Fruit fly (Drosophila melanogaster): ENCODE measurements around the gene Pdf.

Pdf gene

DNA sequence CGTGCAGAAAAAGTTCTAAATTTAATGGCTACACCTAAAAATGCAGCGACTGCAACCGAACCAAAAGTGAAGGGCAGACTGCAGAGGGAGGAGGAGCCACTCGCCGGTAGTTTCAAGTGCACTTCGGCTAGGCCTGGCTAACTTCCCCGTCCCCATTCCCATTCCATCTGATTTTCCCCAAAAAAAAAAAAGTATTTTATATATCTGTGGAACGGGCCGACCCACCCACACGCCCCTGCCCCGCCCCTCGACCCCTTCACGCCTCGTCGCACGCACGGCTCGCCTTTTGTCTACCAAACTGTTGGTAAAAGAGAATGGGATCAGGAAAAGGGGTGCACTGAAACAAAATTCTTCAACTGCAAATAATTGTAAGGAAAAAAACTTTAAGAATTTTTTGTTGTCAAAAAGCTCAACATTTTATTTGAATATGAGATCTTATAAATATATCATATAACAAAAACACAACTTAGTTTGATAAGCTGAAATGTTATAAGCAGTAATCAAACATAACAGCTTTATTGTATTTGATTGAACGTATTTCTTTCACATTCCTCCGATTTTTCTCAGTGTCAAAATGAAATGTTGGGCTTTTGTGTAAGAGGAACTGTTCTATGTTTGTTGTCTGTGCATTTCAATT is 11.9 kb downstream of the Pdf start (continued):
- peak; percentile 53 for TF ChIP-seq lmd (GFP tag; IDR thresholded peaks at IDR 0.05)
- TF ChIP-seq sc (optimal IDR thresholded peaks at IDR 0.05) = no peak
- peak; percentile 28 for TF ChIP-seq sc (GFP tag; optimal IDR thresholded peaks at IDR 0.05)
- peak; percentile 31 for TF ChIP-seq Six4 (GFP tag; optimal IDR thresholded peaks at IDR 0.05)
- TF ChIP-seq CG18262 (tag; optimal IDR thresholded peaks at IDR 0.05) = peak; percentile 83
- TF ChIP-seq CG6654 (GFP tag; optimal IDR thresholded peaks at IDR 0.05) = peak; percentile 41
- no peak for TF ChIP-seq CG10565 (GFP tag; optimal IDR thresholded peaks at IDR 0.05)
- TF ChIP-seq TFAM (GFP tag; optimal IDR thresholded peaks at IDR 0.05) = no peak
- peak; percentile 74 for TF ChIP-seq nerfin-1 (tag; optimal IDR thresholded peaks at IDR 0.05)
- TF ChIP-seq bcd (GFP tag; optimal IDR thresholded peaks at IDR 0.05) = peak; percentile 59
- peak; percentile 19 for TF ChIP-seq CG8281 (tag; optimal IDR thresholded peaks at IDR 0.05)
- TF ChIP-seq pum (GFP tag; optimal IDR thresholded peaks at IDR 0.05) = peak; percentile 15
- TF ChIP-seq gfzf (GFP tag; optimal IDR thresholded peaks at IDR 0.05) = no peak
- TF ChIP-seq pnt (GFP tag; optimal IDR thresholded peaks at IDR 0.05) = peak; percentile 26
- no peak for TF ChIP-seq CG10274 (GFP tag; optimal IDR thresholded peaks at IDR 0.05)
- peak; percentile 40 for TF ChIP-seq CG18764 (GFP tag; optimal IDR thresholded peaks at IDR 0.05)
- TF ChIP-seq Med (GFP tag) = peak; percentile 71
- TF ChIP-seq nmo (GFP tag; optimal IDR thresholded peaks at IDR 0.05) = peak; percentile 89
- peak; percentile 70 for TF ChIP-seq Asciz (GFP tag; optimal IDR thresholded peaks at IDR 0.05)
- TF ChIP-seq Xbp1 (GFP tag; optimal IDR thresholded peaks at IDR 0.05) = peak; percentile 44
- peak; percentile 65 for TF ChIP-seq Spps (tag; optimal IDR thresholded peaks at IDR 0.05)
- TF ChIP-seq CG1602 (GFP tag; optimal IDR thresholded peaks at IDR 0.05) = peak; percentile 0
- TF ChIP-seq CG8359 (GFP tag; optimal IDR thresholded peaks at IDR 0.05; ENCODE audit: borderline replicate concordance) = peak; percentile 40
- TF ChIP-seq tgo (GFP tag; IDR thresholded peaks at IDR 0.05) = peak; percentile 55
- no peak for TF ChIP-seq hkb (optimal IDR thresholded peaks at IDR 0.05)
- TF ChIP-seq hkb (GFP tag; IDR thresholded peaks at IDR 0.05) = peak; percentile 64
- TF ChIP-seq CG13296 (GFP tag; optimal IDR thresholded peaks at IDR 0.05) = peak; percentile 20
- peak; percentile 87 for TF ChIP-seq CG31441 (GFP tag; IDR thresholded peaks at IDR 0.05)
- TF ChIP-seq CG18476 (GFP tag; optimal IDR thresholded peaks at IDR 0.05) = peak; percentile 35
- peak; percentile 45 for TF ChIP-seq nau (GFP tag; optimal IDR thresholded peaks at IDR 0.05)
- no peak for TF ChIP-seq prd (optimal IDR thresholded peaks at IDR 0.05)
- peak; percentile 53; the same call in 1 of the 3 replicates for TF ChIP-seq prd (GFP tag; IDR thresholded peaks at IDR 0.05)
- peak; percentile 50; the same call in 2 of the 3 replicates for TF ChIP-seq CG11695 (GFP tag; IDR thresholded peaks at IDR 0.05)
- TF ChIP-seq CG34422 (GFP tag; IDR thresholded peaks at IDR 0.05) = peak; percentile 46; the same call in 1 of the 3 replicates
- TF ChIP-seq CG17361 (GFP tag; IDR thresholded peaks at IDR 0.05) = peak; percentile 84
- peak; percentile 32 for TF ChIP-seq tin (GFP tag; optimal IDR thresholded peaks at IDR 0.05)
- peak; percentile 65 for TF ChIP-seq CG6689 (GFP tag; IDR thresholded peaks at IDR 0.05)
- 0 out of 2 replicates have a peak, but pooled peaks have one; percentile 17 for TF ChIP-seq seq (GFP tag; IDR thresholded peaks at IDR 0.05)
- no peak for TF ChIP-seq sna (GFP tag; IDR thresholded peaks at IDR 0.05; ENCODE audit: partially characterized antibody)
- peak; percentile 1 for TF ChIP-seq CG15696 (tag; optimal IDR thresholded peaks at IDR 0.05)
- TF ChIP-seq D19A (tag; optimal IDR thresholded peaks at IDR 0.05) = no peak
- TF ChIP-seq Fer3 (tag; optimal IDR thresholded peaks at IDR 0.05) = peak; percentile 49
- TF ChIP-seq CG1529 (GFP tag; optimal IDR thresholded peaks at IDR 0.05) = peak; percentile 20
- TF ChIP-seq D (optimal IDR thresholded peaks at IDR 0.05) = no peak
- TF ChIP-seq D (GFP tag; optimal IDR thresholded peaks at IDR 0.05) = peak; percentile 77
- peak; percentile 62 for TF ChIP-seq CG7556 (GFP tag; optimal IDR thresholded peaks at IDR 0.05)
- TF ChIP-seq sisA (GFP tag; IDR thresholded peaks at IDR 0.05) = peak; percentile 46
- TF ChIP-seq CG17186 (GFP tag; optimal IDR thresholded peaks at IDR 0.05) = peak; percentile 17
- TF ChIP-seq CG6683 (GFP tag; optimal IDR thresholded peaks at IDR 0.05) = no peak
- 0 out of 3 replicates have a peak, but pooled peaks have one; percentile 20 for TF ChIP-seq ci (GFP tag; IDR thresholded peaks at IDR 0.05)

Data from whole organism, embryonic.